Fruit fly (Drosophila melanogaster) whole organism: ENCODE measurements around the gene CG31948.

Experiments
- EcR ChIP-seq, 2 experiments: fragments of >200 bp; optimal IDR thresholded peaks; 2 replicates each; lab custom pipeline; 2017; ENCODE audit warnings: missing biosample characterization in 2 of 2, missing genetic modification characterization in 2 of 2, missing genetic modification reagents in 2 of 2
- pan ChIP-seq: fragments of >200 bp; optimal IDR thresholded peaks from 2 replicates; lab custom pipeline; 2017
- usp ChIP-seq: fragments of >200 bp; optimal IDR thresholded peaks from 2 replicates; lab custom pipeline; 2017; ENCODE audit warnings: missing biosample characterization, missing genetic modification characterization, mixed read lengths

- no peak for TF ChIP-seq pan (lab: Kevin White, UChicago)
- no peak for TF ChIP-seq EcR (GFP tag; optimal IDR thresholded peaks at IDR 0.05; lab: Kevin White, UChicago)
- TF ChIP-seq usp (GFP tag; lab: Kevin White, UChicago): no peak
Measured at dm6 chr2L:2459238-2459637, 42.7 kb upstream of the CG31948 start.
